Worm (Caenorhabditis elegans) whole organism, L3 larva: Measurements from ENCODE around the gene F26F2.10.

ENCODE experiments used
- R02D3.7 ChIP-seq: fragments of 150-350 bp; optimal IDR thresholded peaks from 2 replicates; lab custom pipeline; 2014; ENCODE audit warnings: missing biosample characterization, missing genetic modification characterization
- ZK546.5 ChIP-seq: sonication (generic microtip); optimal IDR thresholded peaks from 2 replicates; lab custom pipeline; 2017; ENCODE audit warnings: missing biosample characterization, missing genetic modification characterization
- aly-2 ChIP-seq: fragments of 150-350 bp; optimal IDR thresholded peaks from 2 replicates; lab custom pipeline; 2014; ENCODE audit warnings: missing biosample characterization, missing genetic modification characterization
- ama-1 ChIP-seq: fragments of 150-350 bp; optimal IDR thresholded peaks from 2 replicates; lab custom pipeline; 2018
- ceh-16 ChIP-seq: sonication (generic microtip); optimal IDR thresholded peaks from 2 replicates; lab custom pipeline; 2017; ENCODE audit warnings: missing biosample characterization, missing genetic modification characterization
- ceh-28 ChIP-seq: fragments of 150-350 bp; optimal IDR thresholded peaks from 2 replicates; lab custom pipeline; 2014; ENCODE audit warnings: missing biosample characterization, missing genetic modification reagents, missing genetic modification characterization
- daf-12 ChIP-seq: fragments of 150-350 bp; optimal IDR thresholded peaks from 2 replicates; lab custom pipeline; 2014; ENCODE audit warnings: missing biosample characterization, missing genetic modification reagents, missing genetic modification characterization
- egl-27 ChIP-seq: sonication (generic microtip); optimal IDR thresholded peaks from 4 replicates; lab custom pipeline; 2017; ENCODE audit warnings: missing biosample characterization, missing genetic modification reagents, missing genetic modification characterization
- elt-1 ChIP-seq: fragments of 150-350 bp; optimal IDR thresholded peaks from 2 replicates; lab custom pipeline; 2014; ENCODE audit warnings: missing biosample characterization, missing genetic modification characterization
- elt-2 ChIP-seq: sonication (generic microtip); optimal IDR thresholded peaks from 2 replicates; lab custom pipeline; 2016; ENCODE audit warnings: missing genetic modification reagents, mild to moderate bottlenecking, missing genetic modification characterization, missing compliant biosample characterization
- elt-3 ChIP-seq, 3 experiments: fragments of 150-350 bp in 1 of 3; sonication (generic microtip) in 2 of 3; optimal IDR thresholded peaks; 2 replicates in 2 of 3; 4 replicates in 1 of 3; lab custom pipeline; 2014 to 2017; ENCODE audit warnings: missing biosample characterization in 3 of 3, missing genetic modification characterization in 3 of 3
- eor-1 ChIP-seq, 2 experiments: fragments of 150-350 bp; optimal IDR thresholded peaks; 2 replicates each; lab custom pipeline; 2014 to 2018; ENCODE audit warnings: missing biosample characterization in 2 of 2, missing genetic modification characterization in 2 of 2
- fkh-10 ChIP-seq: sonication (generic microtip); optimal IDR thresholded peaks from 2 replicates; lab custom pipeline; 2017; ENCODE audit warnings: missing biosample characterization, missing genetic modification reagents, missing genetic modification characterization
- fkh-2 ChIP-seq: fragments of 150-350 bp; optimal IDR thresholded peaks from 2 replicates; lab custom pipeline; 2014; ENCODE audit warnings: missing biosample characterization, missing genetic modification reagents, missing genetic modification characterization
- fos-1 ChIP-seq: fragments of 150-350 bp; optimal IDR thresholded peaks from 2 replicates; lab custom pipeline; 2014; ENCODE audit warnings: missing biosample characterization, missing genetic modification characterization
- hmg-11 ChIP-seq: sonication (generic microtip); optimal IDR thresholded peaks from 2 replicates; lab custom pipeline; 2016; ENCODE audit warnings: missing genetic modification characterization, missing compliant biosample characterization
- jun-1 ChIP-seq: fragments of 150-350 bp; optimal IDR thresholded peaks from 2 replicates; lab custom pipeline; 2014; ENCODE audit warnings: missing biosample characterization, missing genetic modification reagents, missing genetic modification characterization
- lin-39 ChIP-seq: fragments of 150-350 bp; optimal IDR thresholded peaks from 2 replicates; lab custom pipeline; 2018; ENCODE audit warnings: missing biosample characterization, missing genetic modification reagents, missing genetic modification characterization
- lsy-12 ChIP-seq: sonication (generic microtip); optimal IDR thresholded peaks from 2 replicates; lab custom pipeline; 2016; ENCODE audit warnings: mild to moderate bottlenecking, missing genetic modification characterization, missing compliant biosample characterization
- mml-1 ChIP-seq: fragments of 150-350 bp; sonication (generic microtip); optimal IDR thresholded peaks from 3 replicates; lab custom pipeline; 2014; ENCODE audit warnings: missing biosample characterization, missing genetic modification characterization
- nfya-1 ChIP-seq: sonication (generic microtip); optimal IDR thresholded peaks from 2 replicates; lab custom pipeline; 2017; ENCODE audit warnings: missing genetic modification characterization, mild to moderate bottlenecking, missing compliant biosample characterization, antibody characterized with exemption, moderate library complexity; ENCODE audit not compliant: insufficient read depth
- nhr-11 ChIP-seq: fragments of 150-350 bp; optimal IDR thresholded peaks from 2 replicates; lab custom pipeline; 2014; ENCODE audit warnings: missing biosample characterization, missing genetic modification characterization
- nhr-23 ChIP-seq: fragments of 150-350 bp; optimal IDR thresholded peaks from 2 replicates; lab custom pipeline; 2014; ENCODE audit warnings: missing biosample characterization, missing genetic modification reagents, missing genetic modification characterization
- nhr-237 ChIP-seq: fragments of 150-350 bp; optimal IDR thresholded peaks from 2 replicates; lab custom pipeline; 2014; ENCODE audit warnings: missing biosample characterization, missing genetic modification characterization
- nhr-25 ChIP-seq: sonication (generic microtip); optimal IDR thresholded peaks from 2 replicates; lab custom pipeline; 2017; ENCODE audit warnings: missing biosample characterization, missing genetic modification characterization
- nhr-43 ChIP-seq: sonication (generic microtip); optimal IDR thresholded peaks from 2 replicates; lab custom pipeline; 2016; ENCODE audit warnings: mild to moderate bottlenecking, missing genetic modification characterization, missing compliant biosample characterization; ENCODE audit not compliant: poor library complexity, severe bottlenecking
- nhr-67 ChIP-seq: fragments of 150-350 bp; optimal IDR thresholded peaks from 2 replicates; lab custom pipeline; 2014; ENCODE audit warnings: missing biosample characterization, missing genetic modification characterization
- nhr-76 ChIP-seq: fragments of 150-350 bp; sonication (generic microtip); optimal IDR thresholded peaks from 5 replicates; lab custom pipeline; 2014; ENCODE audit warnings: missing biosample characterization, missing genetic modification characterization
- nhr-77 ChIP-seq: fragments of 150-350 bp; optimal IDR thresholded peaks from 2 replicates; lab custom pipeline; 2014; ENCODE audit warnings: missing biosample characterization, missing genetic modification characterization
- pqm-1 ChIP-seq: fragments of 150-350 bp; optimal IDR thresholded peaks from 2 replicates; lab custom pipeline; 2017; ENCODE audit warnings: missing biosample characterization, missing genetic modification characterization, inconsistent platforms
- sea-2 ChIP-seq: fragments of 150-350 bp; sonication (generic microtip); optimal IDR thresholded peaks from 4 replicates; lab custom pipeline; 2014; ENCODE audit warnings: missing biosample characterization, missing genetic modification reagents, missing genetic modification characterization
- skn-1 ChIP-seq: fragments of 150-350 bp; optimal IDR thresholded peaks from 2 replicates; lab custom pipeline; 2014; ENCODE audit warnings: missing biosample characterization, missing genetic modification characterization
- snpc-4 ChIP-seq: fragments of 150-350 bp; optimal IDR thresholded peaks from 2 replicates; lab custom pipeline; 2014; ENCODE audit warnings: missing biosample characterization, missing genetic modification characterization
- tbx-2 ChIP-seq: sonication (generic microtip); optimal IDR thresholded peaks from 2 replicates; lab custom pipeline; 2016; ENCODE audit warnings: mild to moderate bottlenecking, missing genetic modification characterization, missing compliant biosample characterization
- unc-39 ChIP-seq: sonication (generic microtip); optimal IDR thresholded peaks from 4 replicates; lab custom pipeline; 2017; ENCODE audit warnings: missing biosample characterization, missing genetic modification characterization
- zag-1 ChIP-seq: fragments of 150-350 bp; optimal IDR thresholded peaks from 2 replicates; lab custom pipeline; 2014; ENCODE audit warnings: missing biosample characterization, missing genetic modification characterization
- ztf-11 ChIP-seq: fragments of 150-350 bp; optimal IDR thresholded peaks from 2 replicates; lab custom pipeline; 2014; ENCODE audit warnings: missing biosample characterization, missing genetic modification characterization
- ztf-4 ChIP-seq: fragments of 150-350 bp; optimal IDR thresholded peaks from 2 replicates; lab custom pipeline; 2014; ENCODE audit warnings: missing biosample characterization, missing genetic modification characterization

Gene F26F2.10

ce11 chrV:20623060-20623459 lies 28.4 kb upstream of the F26F2.10 start, which contains the start of gene F46B3.8:
Gene F46B3.8, minus strand, starts transcription at chrV:20623160.
- TF ChIP-seq nhr-67 (no peak), elt-2 (tag; lab: Kevin White, UChicago) (no peak), nhr-237 (tag; lab: Kevin White, UChicago) (no peak), tbx-2 (no peak), ceh-28 (tag; lab: Kevin White, UChicago) (no peak), nhr-23 (tag; lab: Kevin White, UChicago) (no peak), ztf-11 (no peak), aly-2 (no peak), nhr-76 (tag; lab: Kevin White, UChicago) (no peak), egl-27 (tag; lab: Kevin White, UChicago) (no peak), elt-1 (tag; lab: Kevin White, UChicago) (no peak), eor-1 (tag; optimal IDR thresholded peaks at IDR 0.05; lab: Kevin White, UChicago) (no peak), unc-39 (no peak), lsy-12 (tag; lab: Kevin White, UChicago) (no peak), ceh-16 (no peak)

- TF ChIP-seq nhr-43 (tag; lab: Kevin White, UChicago) (no peak), elt-3 (tag; optimal IDR thresholded peaks at IDR 0.05; lab: Kevin White, UChicago) (no peak), nhr-11 (no peak), fkh-2 (tag; lab: Kevin White, UChicago) (no peak), aly-2 (no peak), nhr-76 (tag; lab: Kevin White, UChicago) (no peak)
- TF ChIP-seq, all 47 proteins: peak for 0
These were observed 24.0 kb upstream of the F26F2.10 start, which contains the start of gene F46B3.7 for ce11 chrV:20618632-20619031. Gene F46B3.7, minus strand, starts transcription at chrV:20618732.

- TF ChIP-seq lsy-12 (tag; lab: Kevin White, UChicago) = no peak
- no peak for TF ChIP-seq pqm-1 (tag; lab: Kevin White, UChicago)
- no peak for TF ChIP-seq daf-12
- TF ChIP-seq nhr-77 = no peak
- no peak for TF ChIP-seq hmg-11 (tag; lab: Kevin White, UChicago)
- no peak for TF ChIP-seq skn-1
- TF ChIP-seq ama-1 (lab: Kevin White, UChicago) = no peak
- no peak for TF ChIP-seq unc-39
- TF ChIP-seq jun-1 = no peak
- TF ChIP-seq aly-2 = no peak
- TF ChIP-seq egl-27 (tag; lab: Kevin White, UChicago) = no peak
- TF ChIP-seq nhr-76 (tag; lab: Kevin White, UChicago) = no peak
- no peak for TF ChIP-seq ZK546.5 (tag; lab: Kevin White, UChicago)
- TF ChIP-seq sea-2 (GFP tag; lab: Kevin White, UChicago) = no peak
- TF ChIP-seq zag-1 = no peak
- TF ChIP-seq fos-1 = no peak
These were observed 14.8 kb upstream of the F26F2.10 start, which contains the start of gene grd-2 for ce11 chrV:20609494-20609893. Gene grd-2, plus strand, starts transcription at chrV:20609794.

ce11 chrV:20608688-20609087 lies 14.0 kb upstream of the F26F2.10 start, which contains the start of gene ttr-12:
Gene ttr-12, minus strand, starts transcription at chrV:20608788.
- TF ChIP-seq mml-1 (tag; lab: Kevin White, UChicago) (no peak), nhr-11 (no peak), nhr-43 (tag; lab: Kevin White, UChicago) (peak; percentile 7), nhr-25 (no peak)

- no peak for TF ChIP-seq R02D3.7 (tag; lab: Kevin White, UChicago)
- no peak for TF ChIP-seq nhr-25
- TF ChIP-seq ceh-16 = no peak
- TF ChIP-seq nfya-1 (tag; lab: Kevin White, UChicago) = no peak
- no peak for TF ChIP-seq nhr-23 (tag; lab: Kevin White, UChicago)
- TF ChIP-seq lin-39 = no peak
- TF ChIP-seq ama-1 (lab: Kevin White, UChicago) = no peak
- TF ChIP-seq pqm-1 (tag; lab: Kevin White, UChicago) = no peak
- no peak for TF ChIP-seq nhr-11
- TF ChIP-seq hmg-11 (tag; lab: Kevin White, UChicago) = no peak
- no peak for TF ChIP-seq nhr-77
- no peak for TF ChIP-seq aly-2
- no peak for TF ChIP-seq ztf-4 (tag; lab: Kevin White, UChicago)
- no peak for TF ChIP-seq ceh-28 (tag; lab: Kevin White, UChicago)
- no peak for TF ChIP-seq snpc-4
- TF ChIP-seq fkh-10 (GFP tag; lab: Kevin White, UChicago) = no peak
- TF ChIP-seq ztf-11 = no peak
These were observed 12.0 kb upstream of the F26F2.10 start, which contains the start of gene F46B3.23 for ce11 chrV:20606617-20607016. Gene F46B3.23, minus strand, starts transcription at chrV:20606717.
